Worm (Caenorhabditis elegans) whole organism, L3 larva: Measurements from ENCODE around the gene lgc-55.

Experiments used
- R02D3.7 ChIP-seq: fragments of 150-350 bp; optimal IDR thresholded peaks from 2 replicates; lab custom pipeline; 2014; ENCODE audit warnings: missing biosample characterization, missing genetic modification characterization
- ZK546.5 ChIP-seq: sonication (generic microtip); optimal IDR thresholded peaks from 2 replicates; lab custom pipeline; 2017; ENCODE audit warnings: missing biosample characterization, missing genetic modification characterization
- aly-2 ChIP-seq: fragments of 150-350 bp; optimal IDR thresholded peaks from 2 replicates; lab custom pipeline; 2014; ENCODE audit warnings: missing biosample characterization, missing genetic modification characterization
- ama-1 ChIP-seq: fragments of 150-350 bp; optimal IDR thresholded peaks from 2 replicates; lab custom pipeline; 2018
- ceh-16 ChIP-seq: sonication (generic microtip); optimal IDR thresholded peaks from 2 replicates; lab custom pipeline; 2017; ENCODE audit warnings: missing biosample characterization, missing genetic modification characterization
- ceh-28 ChIP-seq: fragments of 150-350 bp; optimal IDR thresholded peaks from 2 replicates; lab custom pipeline; 2014; ENCODE audit warnings: missing biosample characterization, missing genetic modification reagents, missing genetic modification characterization
- ceh-9 ChIP-seq: sonication (generic microtip); optimal IDR thresholded peaks from 2 replicates; lab custom pipeline; 2018; ENCODE audit warnings: missing biosample characterization, missing genetic modification characterization
- daf-12 ChIP-seq: fragments of 150-350 bp; optimal IDR thresholded peaks from 2 replicates; lab custom pipeline; 2014; ENCODE audit warnings: missing biosample characterization, missing genetic modification reagents, missing genetic modification characterization
- egl-27 ChIP-seq: sonication (generic microtip); optimal IDR thresholded peaks from 4 replicates; lab custom pipeline; 2017; ENCODE audit warnings: missing biosample characterization, missing genetic modification reagents, missing genetic modification characterization
- egl-5 ChIP-seq: fragments of 150-350 bp; optimal IDR thresholded peaks from 2 replicates; lab custom pipeline; 2017; ENCODE audit warnings: missing biosample characterization, missing genetic modification reagents, missing genetic modification characterization, inconsistent platforms
- elt-1 ChIP-seq: fragments of 150-350 bp; optimal IDR thresholded peaks from 2 replicates; lab custom pipeline; 2014; ENCODE audit warnings: missing biosample characterization, missing genetic modification characterization
- elt-2 ChIP-seq: sonication (generic microtip); optimal IDR thresholded peaks from 2 replicates; lab custom pipeline; 2016; ENCODE audit warnings: missing genetic modification reagents, mild to moderate bottlenecking, missing genetic modification characterization, missing compliant biosample characterization
- elt-3 ChIP-seq, 3 experiments: fragments of 150-350 bp in 1 of 3; sonication (generic microtip) in 2 of 3; optimal IDR thresholded peaks; 2 replicates in 2 of 3; 4 replicates in 1 of 3; lab custom pipeline; 2014 to 2017; ENCODE audit warnings: missing biosample characterization in 3 of 3, missing genetic modification characterization in 3 of 3
- eor-1 ChIP-seq, 2 experiments: fragments of 150-350 bp; optimal IDR thresholded peaks; 2 replicates each; lab custom pipeline; 2014 to 2018; ENCODE audit warnings: missing biosample characterization in 2 of 2, missing genetic modification characterization in 2 of 2
- fkh-10 ChIP-seq: sonication (generic microtip); optimal IDR thresholded peaks from 2 replicates; lab custom pipeline; 2017; ENCODE audit warnings: missing biosample characterization, missing genetic modification reagents, missing genetic modification characterization
- fkh-2 ChIP-seq: fragments of 150-350 bp; optimal IDR thresholded peaks from 2 replicates; lab custom pipeline; 2014; ENCODE audit warnings: missing biosample characterization, missing genetic modification reagents, missing genetic modification characterization
- fos-1 ChIP-seq: fragments of 150-350 bp; optimal IDR thresholded peaks from 2 replicates; lab custom pipeline; 2014; ENCODE audit warnings: missing biosample characterization, missing genetic modification characterization
- hmg-11 ChIP-seq: sonication (generic microtip); optimal IDR thresholded peaks from 2 replicates; lab custom pipeline; 2016; ENCODE audit warnings: missing genetic modification characterization, missing compliant biosample characterization
- jun-1 ChIP-seq: fragments of 150-350 bp; optimal IDR thresholded peaks from 2 replicates; lab custom pipeline; 2014; ENCODE audit warnings: missing biosample characterization, missing genetic modification reagents, missing genetic modification characterization
- lin-15B ChIP-seq: fragments of 150-350 bp; optimal IDR thresholded peaks from 2 replicates; lab custom pipeline; 2014; ENCODE audit warnings: missing biosample characterization, missing genetic modification characterization
- lin-39 ChIP-seq: fragments of 150-350 bp; optimal IDR thresholded peaks from 2 replicates; lab custom pipeline; 2018; ENCODE audit warnings: missing biosample characterization, missing genetic modification reagents, missing genetic modification characterization
- lsy-12 ChIP-seq: sonication (generic microtip); optimal IDR thresholded peaks from 2 replicates; lab custom pipeline; 2016; ENCODE audit warnings: mild to moderate bottlenecking, missing genetic modification characterization, missing compliant biosample characterization
- mdl-1 ChIP-seq: fragments of 150-350 bp; optimal IDR thresholded peaks from 2 replicates; lab custom pipeline; 2014; ENCODE audit warnings: missing biosample characterization, missing genetic modification characterization
- mml-1 ChIP-seq: fragments of 150-350 bp; sonication (generic microtip); optimal IDR thresholded peaks from 3 replicates; lab custom pipeline; 2014; ENCODE audit warnings: missing biosample characterization, missing genetic modification characterization
- nhr-11 ChIP-seq: fragments of 150-350 bp; optimal IDR thresholded peaks from 2 replicates; lab custom pipeline; 2014; ENCODE audit warnings: missing biosample characterization, missing genetic modification characterization
- nhr-12 ChIP-seq: fragments of 150-350 bp; optimal IDR thresholded peaks from 2 replicates; lab custom pipeline; 2014; ENCODE audit warnings: missing biosample characterization, missing genetic modification characterization
- nhr-23 ChIP-seq: fragments of 150-350 bp; optimal IDR thresholded peaks from 2 replicates; lab custom pipeline; 2014; ENCODE audit warnings: missing biosample characterization, missing genetic modification reagents, missing genetic modification characterization
- nhr-237 ChIP-seq: fragments of 150-350 bp; optimal IDR thresholded peaks from 2 replicates; lab custom pipeline; 2014; ENCODE audit warnings: missing biosample characterization, missing genetic modification characterization
- nhr-25 ChIP-seq: sonication (generic microtip); optimal IDR thresholded peaks from 2 replicates; lab custom pipeline; 2017; ENCODE audit warnings: missing biosample characterization, missing genetic modification characterization
- nhr-28 ChIP-seq: fragments of 150-350 bp; optimal IDR thresholded peaks from 2 replicates; lab custom pipeline; 2014; ENCODE audit warnings: missing biosample characterization, missing genetic modification characterization
- nhr-43 ChIP-seq: sonication (generic microtip); optimal IDR thresholded peaks from 2 replicates; lab custom pipeline; 2016; ENCODE audit warnings: mild to moderate bottlenecking, missing genetic modification characterization, missing compliant biosample characterization; ENCODE audit not compliant: poor library complexity, severe bottlenecking
- nhr-67 ChIP-seq: fragments of 150-350 bp; optimal IDR thresholded peaks from 2 replicates; lab custom pipeline; 2014; ENCODE audit warnings: missing biosample characterization, missing genetic modification characterization
- nhr-76 ChIP-seq: fragments of 150-350 bp; sonication (generic microtip); optimal IDR thresholded peaks from 5 replicates; lab custom pipeline; 2014; ENCODE audit warnings: missing biosample characterization, missing genetic modification characterization
- nhr-77 ChIP-seq: fragments of 150-350 bp; optimal IDR thresholded peaks from 2 replicates; lab custom pipeline; 2014; ENCODE audit warnings: missing biosample characterization, missing genetic modification characterization
- pha-4 ChIP-seq: fragments of 150-350 bp; optimal IDR thresholded peaks from 2 replicates; lab custom pipeline; 2014; ENCODE audit warnings: missing biosample characterization, missing genetic modification reagents, missing genetic modification characterization
- pqm-1 ChIP-seq: fragments of 150-350 bp; optimal IDR thresholded peaks from 2 replicates; lab custom pipeline; 2017; ENCODE audit warnings: missing biosample characterization, missing genetic modification characterization, inconsistent platforms
- sea-2 ChIP-seq: fragments of 150-350 bp; sonication (generic microtip); optimal IDR thresholded peaks from 4 replicates; lab custom pipeline; 2014; ENCODE audit warnings: missing biosample characterization, missing genetic modification reagents, missing genetic modification characterization
- snpc-4 ChIP-seq: fragments of 150-350 bp; optimal IDR thresholded peaks from 2 replicates; lab custom pipeline; 2014; ENCODE audit warnings: missing biosample characterization, missing genetic modification characterization
- unc-39 ChIP-seq: sonication (generic microtip); optimal IDR thresholded peaks from 4 replicates; lab custom pipeline; 2017; ENCODE audit warnings: missing biosample characterization, missing genetic modification characterization
- unc-62 ChIP-seq: fragments of 150-350 bp; sonication (generic microtip); optimal IDR thresholded peaks from 4 replicates; lab custom pipeline; 2014; ENCODE audit warnings: missing biosample characterization, missing genetic modification reagents, missing genetic modification characterization
- zag-1 ChIP-seq: fragments of 150-350 bp; optimal IDR thresholded peaks from 2 replicates; lab custom pipeline; 2014; ENCODE audit warnings: missing biosample characterization, missing genetic modification characterization
- ztf-11 ChIP-seq: fragments of 150-350 bp; optimal IDR thresholded peaks from 2 replicates; lab custom pipeline; 2014; ENCODE audit warnings: missing biosample characterization, missing genetic modification characterization
- ztf-4 ChIP-seq: fragments of 150-350 bp; optimal IDR thresholded peaks from 2 replicates; lab custom pipeline; 2014; ENCODE audit warnings: missing biosample characterization, missing genetic modification characterization

The lgc-55 gene

ce11 chrV:19999789-20000188, 23.1 kb upstream of the lgc-55 start:
- TF ChIP-seq ceh-28 (tag; lab: Kevin White, UChicago) (no peak), nhr-237 (tag; lab: Kevin White, UChicago) (no peak)

- TF ChIP-seq daf-12 (tag; lab: Kevin White, UChicago): no peak
- no peak for TF ChIP-seq mml-1 (tag; lab: Kevin White, UChicago)
- no peak for TF ChIP-seq fkh-10 (GFP tag; lab: Kevin White, UChicago)
- TF ChIP-seq egl-27 (tag; lab: Kevin White, UChicago): no peak
- no peak for TF ChIP-seq ztf-11
- no peak for TF ChIP-seq ZK546.5 (tag; lab: Kevin White, UChicago)
- TF ChIP-seq pha-4: no peak
- no peak for TF ChIP-seq elt-1 (tag; lab: Kevin White, UChicago)
- no peak for TF ChIP-seq ztf-4
- TF ChIP-seq lin-15B (tag; lab: Kevin White, UChicago): no peak
- no peak for TF ChIP-seq nhr-43
- no peak for TF ChIP-seq elt-2 (tag; lab: Kevin White, UChicago)
- no peak for TF ChIP-seq hmg-11 (tag; lab: Kevin White, UChicago)
- TF ChIP-seq lin-39 (tag; lab: Kevin White, UChicago): no peak
- no peak for TF ChIP-seq egl-5 (tag; lab: Kevin White, UChicago)
- TF ChIP-seq unc-62 (GFP tag; lab: Kevin White, UChicago): no peak
- no peak for TF ChIP-seq snpc-4 (tag; lab: Kevin White, UChicago)
- no peak for TF ChIP-seq nhr-28 (tag; lab: Kevin White, UChicago)
- no peak for TF ChIP-seq nhr-23 (tag; lab: Kevin White, UChicago)
- no peak for TF ChIP-seq nhr-77 (tag; lab: Kevin White, UChicago)
Observed at ce11 chrV:20000639-20001038, 22.2 kb upstream of the lgc-55 start.

ce11 chrV:20002194-20002593, 20.7 kb upstream of the lgc-55 start:
- TF ChIP-seq elt-2 (tag; lab: Kevin White, UChicago) (no peak), daf-12 (tag; lab: Kevin White, UChicago) (no peak), aly-2 (tag; lab: Kevin White, UChicago) (no peak), unc-39 (tag; lab: Kevin White, UChicago) (no peak), sea-2 (GFP tag; lab: Kevin White, UChicago) (no peak), elt-3 (tag; optimal IDR thresholded peaks at IDR 0.05; lab: Kevin White, UChicago) (no peak), nhr-67 (no peak), fkh-2 (tag; lab: Kevin White, UChicago) (no peak), nhr-76 (tag; lab: Kevin White, UChicago) (no peak), snpc-4 (tag; lab: Kevin White, UChicago) (no peak), nhr-11 (tag; lab: Kevin White, UChicago) (no peak), ceh-16 (no peak), eor-1 (tag; optimal IDR thresholded peaks at IDR 0.05; lab: Kevin White, UChicago) (no peak), nhr-12 (tag; lab: Kevin White, UChicago) (no peak)

- TF ChIP-seq elt-2 (tag; lab: Kevin White, UChicago) (peak; percentile 7), snpc-4 (tag; lab: Kevin White, UChicago) (no peak), pha-4 (peak; percentile 12)
Observed at ce11 chrV:20004385-20004784, 18.5 kb upstream of the lgc-55 start, which contains the start of gene unc-51. TSS of gene unc-51 (minus strand) at chrV:20004485.

ce11 chrV:20005724-20006132, 17.1 kb upstream of the lgc-55 start:
- TF ChIP-seq elt-3 (tag; optimal IDR thresholded peaks at IDR 0.05; lab: Kevin White, UChicago) (no peak), ceh-16 (no peak), pqm-1 (tag; lab: Kevin White, UChicago) (peak; percentile 7), ceh-28 (tag; lab: Kevin White, UChicago) (peak; percentile 90), nhr-237 (tag; lab: Kevin White, UChicago) (no peak), unc-39 (tag; lab: Kevin White, UChicago) (no peak), elt-2 (tag; lab: Kevin White, UChicago) (peak; percentile 50), ztf-4 (no peak), sea-2 (GFP tag; lab: Kevin White, UChicago) (peak; percentile 30), mdl-1 (tag; lab: Kevin White, UChicago) (peak; percentile 65), fkh-2 (tag; lab: Kevin White, UChicago) (no peak), nhr-28 (tag; lab: Kevin White, UChicago) (no peak), ztf-11 (no peak), nhr-23 (tag; lab: Kevin White, UChicago) (peak; percentile 42), ama-1 (lab: Kevin White, UChicago) (peak; percentile 26), egl-27 (tag; lab: Kevin White, UChicago) (no peak), nhr-76 (tag; lab: Kevin White, UChicago) (no peak), fkh-10 (GFP tag; lab: Kevin White, UChicago) (peak; percentile 68), zag-1 (tag; lab: Kevin White, UChicago) (no peak), nhr-67 (no peak), elt-1 (tag; lab: Kevin White, UChicago) (no peak), egl-5 (tag; lab: Kevin White, UChicago) (peak; percentile 36), fos-1 (tag; lab: Kevin White, UChicago) (no peak), nhr-12 (tag; lab: Kevin White, UChicago) (no peak), R02D3.7 (tag; lab: Kevin White, UChicago) (peak; percentile 37), lin-39 (tag; lab: Kevin White, UChicago) (peak; percentile 87), ceh-9 (tag; lab: Kevin White, UChicago) (no peak), lin-15B (tag; lab: Kevin White, UChicago) (peak; percentile 7), jun-1 (tag; lab: Kevin White, UChicago) (peak; percentile 41), lsy-12 (tag; lab: Kevin White, UChicago) (no peak), nhr-25 (tag; lab: Kevin White, UChicago) (peak; percentile 34)
